Fruit fly (Drosophila melanogaster) whole organism, embryonic: Measurements from ENCODE around the gene dls.

Experiments
- Asciz ChIP-seq: fragments of 200-800 bp; sonication (Bioruptor generic); optimal IDR thresholded peaks from 2 replicates; lab custom pipeline; 2017; ENCODE audit warnings: missing biosample characterization, mild to moderate bottlenecking, missing genetic modification characterization, missing genetic modification reagents
- BtbVII ChIP-seq: fragments of 200-800 bp; sonication (Bioruptor generic); optimal IDR thresholded peaks from 3 replicates; lab custom pipeline; 2017; ENCODE audit warnings: missing biosample characterization, mild to moderate bottlenecking, missing genetic modification characterization
- CG11456 ChIP-seq: fragments of 200-800 bp; sonication (Bioruptor generic); IDR thresholded peaks from 3 replicates; pipeline ENCODE4 v1.3.6; 2022; ENCODE audit warnings: missing biosample characterization, missing genetic modification characterization
- CG1233 ChIP-seq: fragments of 200-800 bp; sonication (Bioruptor generic); optimal IDR thresholded peaks from 4 replicates; lab custom pipeline; 2018; ENCODE audit warnings: missing biosample characterization, mild to moderate bottlenecking, missing genetic modification characterization
- CG12942 ChIP-seq: fragments of 200-800 bp; sonication (Bioruptor generic); optimal IDR thresholded peaks from 3 replicates; lab custom pipeline; 2016; ENCODE audit warnings: missing biosample characterization, missing genetic modification characterization
- CG13424 ChIP-seq: fragments of 200-800 bp; sonication (Bioruptor generic); optimal IDR thresholded peaks from 2 replicates; lab custom pipeline; 2019; ENCODE audit warnings: missing biosample characterization, mild to moderate bottlenecking, missing genetic modification characterization, moderate library complexity
- CG13775 ChIP-seq: fragments of 200-800 bp; sonication (Bioruptor generic); optimal IDR thresholded peaks from 3 replicates; lab custom pipeline; 2017; ENCODE audit warnings: missing biosample characterization, mild to moderate bottlenecking, missing genetic modification characterization
- CG15479 ChIP-seq: fragments of 200-800 bp; sonication (Bioruptor generic); optimal IDR thresholded peaks from 3 replicates; lab custom pipeline; 2019; ENCODE audit warnings: missing biosample characterization, mild to moderate bottlenecking, missing genetic modification characterization, moderate library complexity
- CG15514 ChIP-seq: fragments of 200-800 bp; sonication (Bioruptor generic); optimal IDR thresholded peaks from 3 replicates; lab custom pipeline; 2017; ENCODE audit warnings: missing biosample characterization, missing genetic modification characterization, mild to moderate bottlenecking, moderate library complexity, missing genetic modification reagents
- CG17361 ChIP-seq: fragments of 200-800 bp; sonication (Bioruptor generic); IDR thresholded peaks from 3 replicates; pipeline ENCODE4 v1.3.6; 2022; ENCODE audit warnings: missing biosample characterization, missing genetic modification characterization
- CG17612 ChIP-seq: fragments of 200-800 bp; sonication (Bioruptor generic); IDR thresholded peaks from 2 replicates; pipeline ENCODE4 v1.3.6; 2022; ENCODE audit warnings: missing biosample characterization, missing genetic modification characterization
- CG2199 ChIP-seq: fragments of 200-800 bp; sonication (Bioruptor generic); IDR thresholded peaks from 3 replicates; pipeline ENCODE4 v1.3.6; 2022; ENCODE audit warnings: missing biosample characterization, missing genetic modification characterization
- CG3163 ChIP-seq: fragments of 200-800 bp; sonication (Bioruptor generic); optimal IDR thresholded peaks from 3 replicates; lab custom pipeline; 2016; ENCODE audit warnings: missing biosample characterization, missing genetic modification characterization
- CG33213 ChIP-seq: fragments of 200-800 bp; sonication (Bioruptor generic); optimal IDR thresholded peaks from 3 replicates; lab custom pipeline; 2016; ENCODE audit warnings: missing biosample characterization, missing genetic modification characterization
- CG3407 ChIP-seq: fragments of 200-800 bp; sonication (Bioruptor generic); optimal IDR thresholded peaks from 2 replicates; lab custom pipeline; 2018; ENCODE audit warnings: missing biosample characterization, mild to moderate bottlenecking, missing genetic modification characterization
- CG3995 ChIP-seq: fragments of 200-800 bp; sonication (Bioruptor generic); optimal IDR thresholded peaks from 3 replicates; lab custom pipeline; 2016; ENCODE audit warnings: missing biosample characterization, missing genetic modification characterization
- CG4424 ChIP-seq: fragments of 200-800 bp; sonication (Bioruptor generic); optimal IDR thresholded peaks from 3 replicates; lab custom pipeline; 2016; ENCODE audit warnings: missing biosample characterization, missing genetic modification characterization
- CG6813 ChIP-seq: fragments of 200-800 bp; sonication (Bioruptor generic); optimal IDR thresholded peaks from 2 replicates; lab custom pipeline; 2017; ENCODE audit warnings: missing biosample characterization, missing genetic modification characterization, mild to moderate bottlenecking, moderate library complexity, missing genetic modification reagents
- CG7556 ChIP-seq: fragments of 200-800 bp; sonication (Bioruptor generic); optimal IDR thresholded peaks from 2 replicates; lab custom pipeline; 2017; ENCODE audit warnings: missing biosample characterization, mild to moderate bottlenecking, missing genetic modification characterization
- CTCF ChIP-seq: fragments of 200-800 bp; sonication (Bioruptor generic); optimal IDR thresholded peaks from 2 replicates; lab custom pipeline; 2017; ENCODE audit warnings: missing biosample characterization, mild to moderate bottlenecking, missing genetic modification characterization, moderate library complexity
- D ChIP-seq, 2 experiments: fragments of 200-800 bp in 1 of 2; fragments of >200 bp in 1 of 2; sonication (Bioruptor generic) in 1 of 2; optimal IDR thresholded peaks; 2 replicates in 1 of 2; 3 replicates in 1 of 2; lab custom pipeline; 2017; ENCODE audit warnings: mild to moderate bottlenecking in 1 of 2, missing biosample characterization in 1 of 2, missing genetic modification characterization in 1 of 2, missing genetic modification reagents in 1 of 2
- E2f1 ChIP-seq: fragments of 200-800 bp; sonication (Bioruptor generic); IDR thresholded peaks from 2 replicates; pipeline ENCODE4 v1.3.6; 2022; ENCODE audit warnings: missing biosample characterization, missing genetic modification characterization
- ERR ChIP-seq: fragments of 200-800 bp; sonication (Bioruptor generic); optimal IDR thresholded peaks from 2 replicates; lab custom pipeline; 2016; ENCODE audit warnings: missing biosample characterization, missing genetic modification characterization
- Elba2 ChIP-seq: fragments of 200-800 bp; sonication (Bioruptor generic); optimal IDR thresholded peaks from 3 replicates; lab custom pipeline; 2016; ENCODE audit warnings: missing biosample characterization, missing genetic modification characterization
- GATAe ChIP-seq: fragments of 200-800 bp; sonication (Bioruptor generic); conservative IDR thresholded peaks from 2 replicates; pipeline ENCODE4 v1.3.6; 2022; ENCODE audit warnings: missing biosample characterization, missing genetic modification characterization
- Hr39 ChIP-seq: fragments of >200 bp; optimal IDR thresholded peaks from 2 replicates; lab custom pipeline; 2017
- Kr ChIP-seq: fragments of 200-800 bp; sonication (Bioruptor generic); optimal IDR thresholded peaks from 2 replicates; lab custom pipeline; 2017; ENCODE audit warnings: missing biosample characterization, mild to moderate bottlenecking, missing genetic modification characterization
- MTF-1 ChIP-seq: fragments of 200-800 bp; sonication (Bioruptor generic); optimal IDR thresholded peaks from 2 replicates; lab custom pipeline; 2018; ENCODE audit warnings: missing biosample characterization, mild to moderate bottlenecking, missing genetic modification characterization, borderline replicate concordance
- Optix ChIP-seq: fragments of 200-800 bp; sonication (Bioruptor generic); IDR thresholded peaks from 3 replicates; pipeline ENCODE4 v1.3.6; 2022; ENCODE audit warnings: missing biosample characterization, missing genetic modification characterization
- Six4 ChIP-seq: fragments of 200-800 bp; sonication (Bioruptor generic); optimal IDR thresholded peaks from 2 replicates; lab custom pipeline; 2016; ENCODE audit warnings: missing biosample characterization, missing genetic modification characterization
- ac ChIP-seq: fragments of 200-800 bp; sonication (Bioruptor generic); optimal IDR thresholded peaks from 3 replicates; lab custom pipeline; 2017; ENCODE audit warnings: missing biosample characterization, mild to moderate bottlenecking, missing genetic modification characterization
- ap ChIP-seq: fragments of 200-800 bp; sonication (Bioruptor generic); IDR thresholded peaks from 2 replicates; pipeline ENCODE4 v1.3.6; 2022; ENCODE audit warnings: missing biosample characterization, missing genetic modification characterization
- ato ChIP-seq: fragments of 200-800 bp; sonication (Bioruptor generic); IDR thresholded peaks from 2 replicates; pipeline ENCODE4 v1.3.6; 2022; ENCODE audit warnings: missing biosample characterization, missing genetic modification characterization; ENCODE audit not compliant: partially characterized antibody
- chn ChIP-seq: fragments of 200-800 bp; sonication (Bioruptor generic); optimal IDR thresholded peaks from 2 replicates; lab custom pipeline; 2016; ENCODE audit warnings: missing biosample characterization, missing genetic modification characterization
- dati ChIP-seq: fragments of 200-800 bp; sonication (Bioruptor generic); IDR thresholded peaks from 2 replicates; pipeline ENCODE4 v1.3.6; 2022; ENCODE audit warnings: missing biosample characterization, missing genetic modification characterization
- dmrt11E ChIP-seq: fragments of 200-800 bp; sonication (Bioruptor generic); optimal IDR thresholded peaks from 3 replicates; lab custom pipeline; 2018; ENCODE audit warnings: missing biosample characterization, mild to moderate bottlenecking, missing genetic modification characterization, moderate library complexity
- fd64A ChIP-seq: fragments of 200-800 bp; sonication (Bioruptor generic); optimal IDR thresholded peaks from 3 replicates; lab custom pipeline; 2018; ENCODE audit warnings: missing biosample characterization, mild to moderate bottlenecking, missing genetic modification characterization
- grn ChIP-seq: fragments of 200-800 bp; sonication (Bioruptor generic); optimal IDR thresholded peaks from 3 replicates; lab custom pipeline; 2017; ENCODE audit warnings: missing biosample characterization, missing genetic modification characterization
- h ChIP-seq: fragments of >200 bp; optimal IDR thresholded peaks from 2 replicates; lab custom pipeline; 2017
- jumu ChIP-seq: fragments of 200-800 bp; sonication (Bioruptor generic); optimal IDR thresholded peaks from 3 replicates; lab custom pipeline; 2016; ENCODE audit warnings: missing biosample characterization, missing genetic modification characterization
- klu ChIP-seq: fragments of 200-800 bp; sonication (Bioruptor generic); IDR thresholded peaks from 2 replicates; pipeline ENCODE4 v1.3.6; 2022; ENCODE audit warnings: missing biosample characterization, missing genetic modification characterization
- luna ChIP-seq: fragments of 200-800 bp; sonication (Bioruptor generic); optimal IDR thresholded peaks from 2 replicates; lab custom pipeline; 2016; ENCODE audit warnings: missing biosample characterization, missing genetic modification characterization
- mam ChIP-seq: fragments of 200-800 bp; sonication (Bioruptor generic); optimal IDR thresholded peaks from 3 replicates; lab custom pipeline; 2016; ENCODE audit warnings: missing biosample characterization, missing genetic modification characterization
- onecut ChIP-seq: fragments of 200-800 bp; sonication (Bioruptor generic); IDR thresholded peaks from 2 replicates; pipeline ENCODE4 v1.3.6; 2022; ENCODE audit warnings: missing biosample characterization, missing genetic modification characterization
- pros ChIP-seq: fragments of 200-800 bp; sonication (Bioruptor generic); optimal IDR thresholded peaks from 3 replicates; lab custom pipeline; 2019; ENCODE audit warnings: missing biosample characterization, mild to moderate bottlenecking, missing genetic modification characterization, moderate library complexity
- ranshi ChIP-seq: fragments of 200-800 bp; sonication (Bioruptor generic); IDR thresholded peaks from 2 replicates; pipeline ENCODE4 v1.3.6; 2022; ENCODE audit warnings: missing biosample characterization, missing genetic modification characterization
- sens-2 ChIP-seq: fragments of 200-800 bp; sonication (Bioruptor generic); IDR thresholded peaks from 2 replicates; pipeline ENCODE4 v1.3.6; 2022; ENCODE audit warnings: missing biosample characterization, missing genetic modification characterization
- slp2 ChIP-seq: fragments of 200-800 bp; sonication (Bioruptor generic); optimal IDR thresholded peaks from 2 replicates; lab custom pipeline; 2016; ENCODE audit warnings: missing biosample characterization, missing genetic modification characterization
- so ChIP-seq: fragments of 200-800 bp; sonication (Bioruptor generic); IDR thresholded peaks from 3 replicates; pipeline ENCODE4 v1.3.6; 2022; ENCODE audit warnings: missing biosample characterization, missing genetic modification characterization
- sr ChIP-seq: fragments of 200-800 bp; sonication (Bioruptor generic); IDR thresholded peaks from 3 replicates; pipeline ENCODE4 v1.3.6; 2022; ENCODE audit warnings: missing biosample characterization, missing genetic modification characterization
- usp ChIP-seq: fragments of >200 bp; optimal IDR thresholded peaks from 2 replicates; lab custom pipeline; 2017; ENCODE audit warnings: missing biosample characterization, missing genetic modification characterization
- zfh1 ChIP-seq: fragments of 200-800 bp; sonication (Bioruptor generic); IDR thresholded peaks from 3 replicates; pipeline ENCODE4 v1.3.6; 2022; ENCODE audit warnings: missing biosample characterization, missing genetic modification characterization

dls gene

dm6 chr3L:16228659-16229205 lies 27.6 kb downstream of the dls start, which contains the start of gene Tmx3 (continued):
- TF ChIP-seq CG3407 (GFP tag; lab: Kevin White, UChicago) = peak; percentile 71
- TF ChIP-seq CG13775 (GFP tag; lab: Kevin White, UChicago) = peak; percentile 87
- TF ChIP-seq CG12942 (GFP tag; lab: Kevin White, UChicago) = peak; percentile 89
- no peak for TF ChIP-seq grn (GFP tag; lab: Kevin White, UChicago)
- TF ChIP-seq zfh1 = peak; percentile 88
- TF ChIP-seq mam (GFP tag; lab: Kevin White, UChicago) = peak; percentile 81
- TF ChIP-seq dati (GFP tag; lab: Robert Waterston, UW) = peak; percentile 72
- TF ChIP-seq CG3995 (GFP tag; lab: Kevin White, UChicago) = no peak
- peak; percentile 59 for TF ChIP-seq Elba2
- peak; percentile 95 for TF ChIP-seq ranshi (GFP tag; lab: Robert Waterston, UW)
- TF ChIP-seq klu = no peak
- TF ChIP-seq CG11456 (GFP tag; lab: Robert Waterston, UW) = peak; percentile 95
- no peak for TF ChIP-seq MTF-1
- TF ChIP-seq CG33213 (GFP tag; lab: Kevin White, UChicago) = peak; percentile 41
- no peak for TF ChIP-seq Hr39
- TF ChIP-seq Optix = peak; percentile 68; the same call in 2 of the 3 replicates
- no peak for TF ChIP-seq ERR (GFP tag; lab: Kevin White, UChicago)
- peak; percentile 89 for TF ChIP-seq dmrt11E
- TF ChIP-seq CG15479 (GFP tag; lab: Kevin White, UChicago) = no peak
- peak; percentile 75 for TF ChIP-seq Six4 (GFP tag; lab: Kevin White, UChicago)
- TF ChIP-seq CG1233 = peak; percentile 85
- TF ChIP-seq CG17361 = peak; percentile 76
- peak; percentile 87 for TF ChIP-seq CG4424
- no peak for TF ChIP-seq BtbVII
- TF ChIP-seq pros (GFP tag; lab: Kevin White, UChicago) = no peak
- peak; percentile 77; the same call in 2 of the 3 replicates for TF ChIP-seq so (GFP tag; lab: Robert Waterston, UW)
- peak; percentile 74 for TF ChIP-seq sens-2 (GFP tag; lab: Robert Waterston, UW)
- peak; percentile 23 for TF ChIP-seq jumu (GFP tag; lab: Kevin White, UChicago)
- peak; percentile 19 for TF ChIP-seq CG3163 (GFP tag; lab: Kevin White, UChicago)
- no peak for TF ChIP-seq luna
- TF ChIP-seq GATAe (GFP tag; lab: Robert Waterston, UW) = peak; percentile 42
- TF ChIP-seq D (optimal IDR thresholded peaks at IDR 0.05; lab: Kevin White, UChicago) = no peak
- TF ChIP-seq D (GFP tag; optimal IDR thresholded peaks at IDR 0.05; lab: Kevin White, UChicago) = peak; percentile 68
- TF ChIP-seq usp = no peak
- peak; percentile 59 for TF ChIP-seq chn (GFP tag; lab: Kevin White, UChicago)
- TF ChIP-seq CG2199 (GFP tag; lab: Robert Waterston, UW) = peak; percentile 25; the same call in 1 of the 3 replicates
- no peak; the same call in 1 of the 2 replicates for TF ChIP-seq CG17612 (GFP tag; lab: Robert Waterston, UW)
- peak; percentile 30 for TF ChIP-seq Asciz (GFP tag; lab: Kevin White, UChicago)
- TF ChIP-seq CG7556 = peak; percentile 86
- no peak for TF ChIP-seq ato
- peak; percentile 32; the same call in 1 of the 3 replicates for TF ChIP-seq sr
- TF ChIP-seq CG6813 (GFP tag; lab: Kevin White, UChicago) = peak; percentile 46
- TF ChIP-seq Kr (GFP tag; lab: Kevin White, UChicago) = no peak
- TF ChIP-seq h (lab: Kevin White, UChicago) = no peak
- peak; percentile 32 for TF ChIP-seq slp2
- peak; percentile 90 for TF ChIP-seq ap
- TF ChIP-seq onecut (GFP tag; lab: Robert Waterston, UW) = peak; percentile 67
- TF ChIP-seq ac (GFP tag; lab: Kevin White, UChicago) = no peak
- TF ChIP-seq CG15514 (GFP tag; lab: Kevin White, UChicago) = peak; percentile 69
- TF ChIP-seq E2f1 = peak; percentile 92
- peak; percentile 92 for TF ChIP-seq CG13424 (tag; lab: Kevin White, UChicago)
- TF ChIP-seq fd64A (GFP tag; lab: Kevin White, UChicago) = no peak
- no peak for TF ChIP-seq CTCF (GFP tag; lab: Kevin White, UChicago)
